Fruit fly (Drosophila melanogaster) whole organism, embryonic: ENCODE measurements around the gene CG16984.
A peak's percentile ranks its signal among the peaks of the same experiment; 100 is the strongest.

ENCODE experiments used
- Aef1 ChIP-seq: fragments of 200-800 bp; sonication (Bioruptor generic); IDR thresholded peaks from 3 replicates; pipeline ENCODE4 v1.3.6; 2022; ENCODE audit warnings: missing biosample characterization, missing genetic modification characterization
- Awh ChIP-seq: fragments of 200-800 bp; sonication (Bioruptor generic); IDR thresholded peaks from 2 replicates; pipeline ENCODE4, ENCODE4 v1.3.6; 2022; ENCODE audit warnings: missing biosample characterization, missing genetic modification characterization
- CG10431 ChIP-seq: fragments of 200-800 bp; sonication (Bioruptor generic); optimal IDR thresholded peaks from 3 replicates; lab custom pipeline; 2018; ENCODE audit warnings: missing biosample characterization, mild to moderate bottlenecking, missing genetic modification characterization
- CG11085 ChIP-seq: fragments of 200-800 bp; sonication (Bioruptor generic); IDR thresholded peaks from 2 replicates; pipeline ENCODE4 v1.3.6; 2022; ENCODE audit warnings: missing biosample characterization, missing genetic modification characterization
- CG12236 ChIP-seq: fragments of 200-800 bp; sonication (Bioruptor generic); optimal IDR thresholded peaks from 2 replicates; lab custom pipeline; 2016; ENCODE audit warnings: missing biosample characterization, missing genetic modification characterization
- CG13296 ChIP-seq: fragments of 200-800 bp; sonication (Bioruptor generic); optimal IDR thresholded peaks from 3 replicates; lab custom pipeline; 2018; ENCODE audit warnings: missing biosample characterization, mild to moderate bottlenecking, missing genetic modification characterization
- CG13424 ChIP-seq: fragments of 200-800 bp; sonication (Bioruptor generic); optimal IDR thresholded peaks from 2 replicates; lab custom pipeline; 2019; ENCODE audit warnings: missing biosample characterization, mild to moderate bottlenecking, missing genetic modification characterization, moderate library complexity
- CG14965 ChIP-seq: fragments of 200-800 bp; sonication (Bioruptor generic); optimal IDR thresholded peaks from 2 replicates; lab custom pipeline; 2016; ENCODE audit warnings: missing biosample characterization, missing genetic modification characterization, borderline replicate concordance
- CG1792 ChIP-seq: fragments of 200-800 bp; sonication (Bioruptor generic); optimal IDR thresholded peaks from 2 replicates; lab custom pipeline; 2016; ENCODE audit warnings: missing biosample characterization, missing genetic modification characterization
- CG32772 ChIP-seq: fragments of 200-800 bp; sonication (Bioruptor generic); IDR thresholded peaks from 2 replicates; pipeline ENCODE4 v1.3.6; 2022; ENCODE audit warnings: missing biosample characterization, missing genetic modification characterization
- CG3281 ChIP-seq: fragments of 200-800 bp; sonication (Bioruptor generic); optimal IDR thresholded peaks from 3 replicates; lab custom pipeline; 2017; ENCODE audit warnings: missing biosample characterization, mild to moderate bottlenecking, missing genetic modification characterization
- CG34376 ChIP-seq: fragments of 200-800 bp; sonication (Bioruptor generic); optimal IDR thresholded peaks from 2 replicates; lab custom pipeline; 2018; ENCODE audit warnings: missing biosample characterization, mild to moderate bottlenecking, missing genetic modification characterization
- CG7556 ChIP-seq: fragments of 200-800 bp; sonication (Bioruptor generic); optimal IDR thresholded peaks from 2 replicates; lab custom pipeline; 2017; ENCODE audit warnings: missing biosample characterization, mild to moderate bottlenecking, missing genetic modification characterization
- CG8388 ChIP-seq: fragments of 200-800 bp; sonication (Bioruptor generic); optimal IDR thresholded peaks from 2 replicates; lab custom pipeline; 2019; ENCODE audit warnings: missing biosample characterization, mild to moderate bottlenecking, missing genetic modification characterization, moderate library complexity
- CG9876 ChIP-seq: fragments of 200-800 bp; sonication (Bioruptor generic); optimal IDR thresholded peaks from 2 replicates; lab custom pipeline; 2016; ENCODE audit warnings: missing biosample characterization, missing genetic modification characterization
- CrebB ChIP-seq: fragments of 200-800 bp; sonication (Bioruptor generic); optimal IDR thresholded peaks from 3 replicates; lab custom pipeline; 2018; ENCODE audit warnings: missing biosample characterization, mild to moderate bottlenecking, missing genetic modification characterization
- Dip2 ChIP-seq: fragments of 200-800 bp; sonication (Bioruptor generic); IDR thresholded peaks from 2 replicates; pipeline ENCODE4 v1.3.6; 2022; ENCODE audit warnings: missing biosample characterization, missing genetic modification characterization
- Drgx ChIP-seq: fragments of 200-800 bp; sonication (Bioruptor generic); IDR thresholded peaks from 2 replicates; pipeline ENCODE4 v1.3.6; 2022; ENCODE audit warnings: missing biosample characterization, missing genetic modification characterization
- E2f2 ChIP-seq: fragments of 200-800 bp; sonication (Bioruptor generic); IDR thresholded peaks from 2 replicates; pipeline ENCODE4 v1.3.6; 2022; ENCODE audit warnings: missing biosample characterization, missing genetic modification characterization
- Eip74EF ChIP-seq, 2 experiments: fragments of 200-800 bp in 1 of 2; fragments of >200 bp in 1 of 2; sonication (Bioruptor generic) in 1 of 2; optimal IDR thresholded peaks; 2 replicates each; lab custom pipeline; 2017 to 2019; ENCODE audit warnings: missing biosample characterization in 2 of 2, missing genetic modification characterization in 2 of 2, mild to moderate bottlenecking in 1 of 2, moderate library complexity in 1 of 2
- Elba2 ChIP-seq: fragments of 200-800 bp; sonication (Bioruptor generic); optimal IDR thresholded peaks from 3 replicates; lab custom pipeline; 2016; ENCODE audit warnings: missing biosample characterization, missing genetic modification characterization
- GATAe ChIP-seq: fragments of 200-800 bp; sonication (Bioruptor generic); conservative IDR thresholded peaks from 2 replicates; pipeline ENCODE4 v1.3.6; 2022; ENCODE audit warnings: missing biosample characterization, missing genetic modification characterization
- HHEX ChIP-seq: fragments of 200-800 bp; sonication (Bioruptor generic); optimal IDR thresholded peaks from 3 replicates; lab custom pipeline; 2017; ENCODE audit warnings: missing biosample characterization, mild to moderate bottlenecking, missing genetic modification characterization, missing genetic modification reagents
- HLH3B ChIP-seq: fragments of 200-800 bp; sonication (Bioruptor generic); IDR thresholded peaks from 2 replicates; pipeline ENCODE4 v1.3.6; 2022; ENCODE audit warnings: missing biosample characterization, missing genetic modification characterization
- Hr51 ChIP-seq, 2 experiments: fragments of 200-800 bp; sonication (Bioruptor generic); optimal IDR thresholded peaks; 2 replicates in 1 of 2; 3 replicates in 1 of 2; lab custom pipeline; 2016 to 2018; ENCODE audit warnings: missing biosample characterization in 2 of 2, missing genetic modification characterization in 2 of 2, mild to moderate bottlenecking in 1 of 2, moderate library complexity in 1 of 2
- Hr78 ChIP-seq, 2 experiments: fragments of 200-800 bp in 1 of 2; fragments of >200 bp in 1 of 2; sonication (Bioruptor generic) in 1 of 2; optimal IDR thresholded peaks; 2 replicates each; lab custom pipeline; 2017 to 2019; ENCODE audit warnings: missing biosample characterization in 2 of 2, missing genetic modification characterization in 2 of 2, mild to moderate bottlenecking in 1 of 2, moderate library complexity in 1 of 2
- MESR4 ChIP-seq: fragments of 200-800 bp; sonication (Bioruptor generic); optimal IDR thresholded peaks from 2 replicates; lab custom pipeline; 2018; ENCODE audit warnings: missing biosample characterization, mild to moderate bottlenecking, missing genetic modification characterization, moderate library complexity
- Neu2 ChIP-seq: fragments of 200-800 bp; sonication (Bioruptor generic); optimal IDR thresholded peaks from 3 replicates; lab custom pipeline; 2016; ENCODE audit warnings: missing biosample characterization, missing genetic modification characterization, borderline replicate concordance
- Optix ChIP-seq: fragments of 200-800 bp; sonication (Bioruptor generic); IDR thresholded peaks from 3 replicates; pipeline ENCODE4 v1.3.6; 2022; ENCODE audit warnings: missing biosample characterization, missing genetic modification characterization
- al ChIP-seq: fragments of 200-800 bp; sonication (Bioruptor generic); IDR thresholded peaks from 2 replicates; pipeline ENCODE4 v1.3.6; 2022; ENCODE audit warnings: missing biosample characterization, missing genetic modification characterization
- aop ChIP-seq: fragments of 200-800 bp; sonication (Bioruptor generic); IDR thresholded peaks from 2 replicates; pipeline ENCODE4 v1.3.6; 2022; ENCODE audit warnings: missing biosample characterization, missing genetic modification characterization
- bigmax ChIP-seq: fragments of 200-800 bp; sonication (Bioruptor generic); optimal IDR thresholded peaks from 2 replicates; lab custom pipeline; 2018; ENCODE audit warnings: missing biosample characterization, mild to moderate bottlenecking, missing genetic modification characterization
- ci ChIP-seq: fragments of 200-800 bp; sonication (Bioruptor generic); IDR thresholded peaks from 3 replicates; pipeline ENCODE4 v1.3.6; 2022; ENCODE audit warnings: missing biosample characterization, missing genetic modification characterization
- dati ChIP-seq: fragments of 200-800 bp; sonication (Bioruptor generic); IDR thresholded peaks from 2 replicates; pipeline ENCODE4 v1.3.6; 2022; ENCODE audit warnings: missing biosample characterization, missing genetic modification characterization
- dysf ChIP-seq: fragments of 200-800 bp; sonication (Bioruptor generic); IDR thresholded peaks from 3 replicates; pipeline ENCODE4 v1.3.6; 2022; ENCODE audit warnings: missing biosample characterization, missing genetic modification characterization
- fd64A ChIP-seq: fragments of 200-800 bp; sonication (Bioruptor generic); optimal IDR thresholded peaks from 3 replicates; lab custom pipeline; 2018; ENCODE audit warnings: missing biosample characterization, mild to moderate bottlenecking, missing genetic modification characterization
- gce ChIP-seq: fragments of 200-800 bp; sonication (Bioruptor generic); IDR thresholded peaks from 3 replicates; pipeline ENCODE4 v1.3.6; 2022; ENCODE audit warnings: missing biosample characterization, missing genetic modification characterization
- grau ChIP-seq: fragments of 200-800 bp; optimal IDR thresholded peaks from 3 replicates; lab custom pipeline; 2019; ENCODE audit warnings: missing biosample characterization, mild to moderate bottlenecking, missing genetic modification characterization, moderate library complexity
- gt ChIP-seq: fragments of 200-800 bp; sonication (Bioruptor generic); IDR thresholded peaks from 2 replicates; pipeline ENCODE4 v1.3.6; 2022; ENCODE audit warnings: missing biosample characterization, missing genetic modification characterization
- kni ChIP-seq: fragments of 200-800 bp; sonication (Bioruptor generic); optimal IDR thresholded peaks from 3 replicates; lab custom pipeline; 2017; ENCODE audit warnings: mild to moderate bottlenecking, missing biosample characterization, missing genetic modification reagents, missing genetic modification characterization
- maf-S ChIP-seq: fragments of 200-800 bp; sonication (Bioruptor generic); optimal IDR thresholded peaks from 2 replicates; lab custom pipeline; 2016; ENCODE audit warnings: missing biosample characterization, missing genetic modification characterization
- oc ChIP-seq: fragments of 200-800 bp; sonication (Bioruptor generic); optimal IDR thresholded peaks from 2 replicates; lab custom pipeline; 2018; ENCODE audit warnings: missing biosample characterization, mild to moderate bottlenecking, missing genetic modification characterization, moderate library complexity
- pzg ChIP-seq: fragments of 200-800 bp; sonication (Bioruptor generic); optimal IDR thresholded peaks from 3 replicates; lab custom pipeline; 2018; ENCODE audit warnings: missing biosample characterization, mild to moderate bottlenecking, missing genetic modification characterization, moderate library complexity
- salm ChIP-seq: fragments of 200-800 bp; sonication (Bioruptor generic); optimal IDR thresholded peaks from 2 replicates; lab custom pipeline; 2018; ENCODE audit warnings: missing biosample characterization, mild to moderate bottlenecking, missing genetic modification characterization
- schlank ChIP-seq: fragments of 200-800 bp; sonication (Bioruptor generic); optimal IDR thresholded peaks from 2 replicates; lab custom pipeline; 2018; ENCODE audit warnings: missing biosample characterization, mild to moderate bottlenecking, missing genetic modification characterization
- vfl ChIP-seq: fragments of 200-800 bp; sonication (Bioruptor generic); optimal IDR thresholded peaks from 2 replicates; lab custom pipeline; 2016; ENCODE audit warnings: missing biosample characterization, missing genetic modification characterization
- zfh1 ChIP-seq: fragments of 200-800 bp; sonication (Bioruptor generic); IDR thresholded peaks from 3 replicates; pipeline ENCODE4 v1.3.6; 2022; ENCODE audit warnings: missing biosample characterization, missing genetic modification characterization

CG16984 gene

dm6 chr3L:2634929-2635799, 39.6 kb downstream of the CG16984 start (continued):
- TF ChIP-seq oc (tag; lab: Kevin White, UChicago) (peak; percentile 6), HLH3B (GFP tag; lab: Robert Waterston, UW) (peak; percentile 56; the same call in 1 of the 2 replicates), Optix (GFP tag; lab: Robert Waterston, UW) (peak; percentile 67; the same call in 2 of the 3 replicates), bigmax (peak; percentile 62), GATAe (GFP tag; lab: Robert Waterston, UW) (no peak), al (GFP tag; lab: Robert Waterston, UW) (peak; percentile 62; the same call in 1 of the 2 replicates), CG34376 (GFP tag; lab: Kevin White, UChicago) (peak; percentile 96), dysf (GFP tag; lab: Robert Waterston, UW) (peak; percentile 79; the same call in 2 of the 3 replicates), CG13424 (peak; percentile 59), Neu2 (GFP tag; lab: Kevin White, UChicago) (peak; percentile 32), CG3281 (GFP tag; lab: Kevin White, UChicago) (peak; percentile 91), CG10431 (GFP tag; lab: Kevin White, UChicago) (peak; percentile 93), CG11085 (GFP tag; lab: Robert Waterston, UW) (peak; percentile 79), Elba2 (GFP tag; lab: Kevin White, UChicago) (no peak), CG8388 (GFP tag; lab: Kevin White, UChicago) (peak; percentile 75), CG12236 (GFP tag; lab: Kevin White, UChicago) (peak; percentile 78), Hr51 (GFP tag; optimal IDR thresholded peaks at IDR 0.05; lab: Kevin White, UChicago) (peak; percentile 72 to 79), Hr78 (GFP tag; optimal IDR thresholded peaks at IDR 0.05; lab: Kevin White, UChicago) (no peak), ci (peak; percentile 96), Eip74EF (GFP tag; optimal IDR thresholded peaks at IDR 0.05; lab: Kevin White, UChicago) (peak in 1 of 2 experiments; percentile 42), E2f2 (GFP tag; lab: Robert Waterston, UW) (peak; percentile 82), gt (GFP tag; lab: Robert Waterston, UW) (peak; percentile 13; the same call in 1 of the 2 replicates), dati (GFP tag; lab: Robert Waterston, UW) (peak; percentile 46; the same call in 1 of the 2 replicates), schlank (peak; percentile 82), grau (tag; lab: Kevin White, UChicago) (peak; percentile 70), MESR4 (GFP tag; lab: Kevin White, UChicago) (peak; percentile 42), kni (peak; percentile 94), CG14965 (peak; percentile 22), CG13296 (GFP tag; lab: Kevin White, UChicago) (peak; percentile 93), zfh1 (GFP tag; lab: Robert Waterston, UW) (peak; percentile 86), CG1792 (GFP tag; lab: Kevin White, UChicago) (peak; percentile 53), CG9876 (GFP tag; lab: Kevin White, UChicago) (peak; percentile 41), pzg (GFP tag; lab: Kevin White, UChicago) (peak; percentile 72), Dip2 (GFP tag; lab: Robert Waterston, UW) (no peak), Drgx (GFP tag; lab: Robert Waterston, UW) (peak; percentile 61), gce (GFP tag; lab: Robert Waterston, UW) (peak; percentile 82; the same call in 2 of the 3 replicates), Aef1 (GFP tag; lab: Robert Waterston, UW) (0 out of 3 replicates have a peak, but pooled peaks have one; percentile 9), Awh (GFP tag; lab: Robert Waterston, UW) (peak; percentile 78), maf-S (GFP tag; lab: Kevin White, UChicago) (peak; percentile 68), salm (peak; percentile 70), aop (GFP tag; lab: Robert Waterston, UW) (no peak), HHEX (peak; percentile 91), vfl (GFP tag; lab: Kevin White, UChicago) (peak; percentile 80), fd64A (peak; percentile 89), CG32772 (peak; percentile 56; the same call in 1 of the 2 replicates), CG7556 (GFP tag; lab: Kevin White, UChicago) (peak; percentile 60), CrebB (peak; percentile 84)
